Worm (Caenorhabditis elegans): ENCODE data around the gene ZK938.10.

DNA sequence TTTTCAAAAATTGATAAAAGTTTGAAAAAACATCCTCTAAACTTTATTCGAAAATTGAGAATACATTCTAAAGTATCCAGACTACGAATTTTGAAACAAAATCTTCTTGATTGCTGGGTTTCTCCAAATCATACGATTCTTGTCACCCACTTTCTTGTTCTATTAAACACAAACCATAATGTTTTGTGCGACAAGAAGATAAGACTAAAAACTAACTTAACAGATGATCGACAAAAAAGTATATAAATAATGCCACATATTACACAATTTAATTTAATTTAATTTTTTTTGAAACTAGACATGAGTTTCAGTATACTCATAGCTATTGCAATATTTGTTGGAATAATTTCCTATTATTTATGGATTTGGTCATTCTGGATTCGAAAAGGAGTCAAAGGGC lies 47.5 kb downstream of the ZK938.10 start, which contains the start of gene cyp-13A7:
- TF ChIP-seq unc-39 (tag; optimal IDR thresholded peaks at IDR 0.05) (no peak), nhr-11 (tag; optimal IDR thresholded peaks at IDR 0.05) (no peak), ceh-16 (tag; optimal IDR thresholded peaks at IDR 0.05) (no peak), ama-1 (optimal IDR thresholded peaks at IDR 0.05) (no peak), sea-2 (GFP tag; optimal IDR thresholded peaks at IDR 0.05) (no peak), nfya-1 (tag; optimal IDR thresholded peaks at IDR 0.05; ENCODE audit: insufficient read depth) (no peak), elt-3 (tag; optimal IDR thresholded peaks at IDR 0.05) (no peak), zag-1 (tag; optimal IDR thresholded peaks at IDR 0.05) (no peak), unc-62 (GFP tag; optimal IDR thresholded peaks at IDR 0.05) (no peak), fkh-10 (GFP tag; optimal IDR thresholded peaks at IDR 0.05) (no peak), mml-1 (tag; optimal IDR thresholded peaks at IDR 0.05) (no peak), nhr-25 (tag; optimal IDR thresholded peaks at IDR 0.05) (no peak), ztf-11 (tag; optimal IDR thresholded peaks at IDR 0.05) (no peak), mdl-1 (tag; optimal IDR thresholded peaks at IDR 0.05) (no peak)
